Comparison of ENCODE assay signal across 1 fruit fly cellular context in genomic region chr3L:11278448-11279320, dm6.
TF ChIP-seq lines count a peak whose summit lies in the region.

No protein-coding gene starts in this region.

TF ChIP-seq in whole organism, embryonic, 481 proteins besides CTCF, POLR2A, EP300 and RAD21 (continued from another document and continues in another):
- TF ChIP-seq CG5953 (GFP tag; IDR thresholded peaks at IDR 0.05; lab: Robert Waterston, UW) (peak; percentile 50; the same call in 1 of the 2 replicates), MBD-R2 (GFP tag; IDR thresholded peaks at IDR 0.05; lab: Robert Waterston, UW) (no peak; the same call in 1 of the 2 replicates), Elba2 (GFP tag; optimal IDR thresholded peaks at IDR 0.05; lab: Kevin White, UChicago) (no peak), TFAM (GFP tag; optimal IDR thresholded peaks at IDR 0.05; lab: Kevin White, UChicago) (no peak), CG4820 (GFP tag; optimal IDR thresholded peaks at IDR 0.05; lab: Kevin White, UChicago) (no peak), CG9817 (tag; optimal IDR thresholded peaks at IDR 0.05; lab: Kevin White, UChicago) (no peak), grau (tag; optimal IDR thresholded peaks at IDR 0.05; lab: Kevin White, UChicago) (peak; percentile 55), Hand (GFP tag; optimal IDR thresholded peaks at IDR 0.05; lab: Kevin White, UChicago) (peak; percentile 27), ap (GFP tag; IDR thresholded peaks at IDR 0.05; lab: Robert Waterston, UW) (no peak), gfzf (GFP tag; optimal IDR thresholded peaks at IDR 0.05; lab: Kevin White, UChicago) (no peak), Fer1 (GFP tag; optimal IDR thresholded peaks at IDR 0.05; lab: Kevin White, UChicago) (no peak), bowl (GFP tag; IDR thresholded peaks at IDR 0.05; lab: Robert Waterston, UW) (0 out of 2 replicates have a peak, but pooled peaks have one; percentile 19), zf30C (GFP tag; optimal IDR thresholded peaks at IDR 0.05; lab: Kevin White, UChicago) (no peak), Opbp (GFP tag; IDR thresholded peaks at IDR 0.05; lab: Robert Waterston, UW; ENCODE audit: partially characterized antibody) (no peak), CG15479 (GFP tag; optimal IDR thresholded peaks at IDR 0.05; lab: Kevin White, UChicago) (no peak), CG8089 (GFP tag; optimal IDR thresholded peaks at IDR 0.05; lab: Kevin White, UChicago) (no peak), NfI (GFP tag; optimal IDR thresholded peaks at IDR 0.05; lab: Kevin White, UChicago) (no peak), CG42726 (GFP tag; IDR thresholded peaks at IDR 0.05; lab: Robert Waterston, UW; ENCODE audit: partially characterized antibody) (no peak), Hr39 (optimal IDR thresholded peaks at IDR 0.05; lab: Kevin White, UChicago) (no peak), CG7987 (GFP tag; optimal IDR thresholded peaks at IDR 0.05; lab: Kevin White, UChicago) (no peak), CG12769 (tag; optimal IDR thresholded peaks at IDR 0.05; lab: Kevin White, UChicago) (peak; percentile 5), Usf (GFP tag; optimal IDR thresholded peaks at IDR 0.05; lab: Kevin White, UChicago) (no peak), Xbp1 (GFP tag; optimal IDR thresholded peaks at IDR 0.05; lab: Kevin White, UChicago) (peak; percentile 29), HLH4C (GFP tag; IDR thresholded peaks at IDR 0.05; lab: Robert Waterston, UW; ENCODE audit: partially characterized antibody) (no peak), CG3065 (GFP tag; optimal IDR thresholded peaks at IDR 0.05; lab: Kevin White, UChicago) (peak; percentile 15), CG6254 (GFP tag; optimal IDR thresholded peaks at IDR 0.05; lab: Kevin White, UChicago) (no peak), CG9876 (GFP tag; optimal IDR thresholded peaks at IDR 0.05; lab: Kevin White, UChicago) (no peak), Dp (GFP tag; optimal IDR thresholded peaks at IDR 0.05; lab: Kevin White, UChicago) (no peak), CG18599 (GFP tag; optimal IDR thresholded peaks at IDR 0.05; lab: Kevin White, UChicago) (no peak), otp (GFP tag; IDR thresholded peaks at IDR 0.05; lab: Robert Waterston, UW) (peak; percentile 81), Max (GFP tag; optimal IDR thresholded peaks at IDR 0.05; lab: Kevin White, UChicago) (no peak), lola (GFP tag; optimal IDR thresholded peaks at IDR 0.05; lab: Kevin White, UChicago) (peak in 1 of 3 experiments; percentile 14), D19B (GFP tag; optimal IDR thresholded peaks at IDR 0.05; lab: Kevin White, UChicago) (no peak), CG11085 (GFP tag; IDR thresholded peaks at IDR 0.05; lab: Robert Waterston, UW) (no peak), tx (GFP tag; optimal IDR thresholded peaks at IDR 0.05; lab: Kevin White, UChicago) (no peak), CG31441 (GFP tag; IDR thresholded peaks at IDR 0.05; lab: Robert Waterston, UW) (0 out of 2 replicates have a peak, but pooled peaks have one; percentile 15), CG4404 (GFP tag; IDR thresholded peaks at IDR 0.05; lab: Robert Waterston, UW) (no peak), MTF-1 (GFP tag; optimal IDR thresholded peaks at IDR 0.05; lab: Kevin White, UChicago; ENCODE audit: borderline replicate concordance) (no peak), CG16815 (GFP tag; optimal IDR thresholded peaks at IDR 0.05; lab: Kevin White, UChicago) (peak; percentile 29), CG2129 (GFP tag; IDR thresholded peaks at IDR 0.05; lab: Robert Waterston, UW; ENCODE audit: partially characterized antibody) (no peak), CkIIα-i1 (GFP tag; IDR thresholded peaks at IDR 0.05; lab: Robert Waterston, UW) (no peak), Gsc (GFP tag; IDR thresholded peaks at IDR 0.05; lab: Robert Waterston, UW) (no peak), CG17361 (GFP tag; IDR thresholded peaks at IDR 0.05; lab: Robert Waterston, UW) (0 out of 3 replicates have a peak, but pooled peaks have one; percentile 12), CG6683 (GFP tag; optimal IDR thresholded peaks at IDR 0.05; lab: Kevin White, UChicago) (no peak), CG10274 (GFP tag; optimal IDR thresholded peaks at IDR 0.05; lab: Kevin White, UChicago) (no peak), stc (GFP tag; IDR thresholded peaks at IDR 0.05; lab: Robert Waterston, UW) (no peak), CG31224 (GFP tag; IDR thresholded peaks at IDR 0.05; lab: Robert Waterston, UW) (no peak), Side (GFP tag; optimal IDR thresholded peaks at IDR 0.05; lab: Kevin White, UChicago) (no peak), CG32532 (GFP tag; IDR thresholded peaks at IDR 0.05; lab: Robert Waterston, UW) (no peak), CG13624 (GFP tag; optimal IDR thresholded peaks at IDR 0.05; lab: Kevin White, UChicago) (no peak), kah (GFP tag; optimal IDR thresholded peaks at IDR 0.05; lab: Kevin White, UChicago) (no peak), CG33557 (GFP tag; optimal IDR thresholded peaks at IDR 0.05; lab: Kevin White, UChicago) (no peak), CG17385 (GFP tag; optimal IDR thresholded peaks at IDR 0.05; lab: Kevin White, UChicago) (peak; percentile 0), CG12236 (GFP tag; optimal IDR thresholded peaks at IDR 0.05; lab: Kevin White, UChicago) (no peak), crp (GFP tag; optimal IDR thresholded peaks at IDR 0.05; lab: Kevin White, UChicago) (no peak), oc (tag; optimal IDR thresholded peaks at IDR 0.05; lab: Kevin White, UChicago) (no peak), Doc3 (GFP tag; IDR thresholded peaks at IDR 0.05; lab: Robert Waterston, UW; ENCODE audit: partially characterized antibody) (no peak), repo (GFP tag; optimal IDR thresholded peaks at IDR 0.05; lab: Kevin White, UChicago) (no peak), onecut (GFP tag; IDR thresholded peaks at IDR 0.05; lab: Robert Waterston, UW) (no peak), MESR4 (GFP tag; optimal IDR thresholded peaks at IDR 0.05; lab: Kevin White, UChicago) (no peak), CG8478 (optimal IDR thresholded peaks at IDR 0.05; lab: Kevin White, UChicago) (no peak), nerfin-1 (tag; optimal IDR thresholded peaks at IDR 0.05; lab: Kevin White, UChicago) (no peak), CG12942 (GFP tag; optimal IDR thresholded peaks at IDR 0.05; lab: Kevin White, UChicago) (peak; percentile 1), zfh2 (GFP tag; optimal IDR thresholded peaks at IDR 0.05; lab: Kevin White, UChicago) (no peak), H15 (GFP tag; IDR thresholded peaks at IDR 0.05; lab: Robert Waterston, UW) (no peak), Sox102F (GFP tag; optimal IDR thresholded peaks at IDR 0.05; lab: Kevin White, UChicago) (peak; percentile 52), lab (GFP tag; optimal IDR thresholded peaks at IDR 0.05; lab: Kevin White, UChicago) (peak; percentile 12), CG7839 (tag; optimal IDR thresholded peaks at IDR 0.05; lab: Kevin White, UChicago) (peak; percentile 21), CG4854 (GFP tag; optimal IDR thresholded peaks at IDR 0.05; lab: Kevin White, UChicago) (no peak), danr (GFP tag; IDR thresholded peaks at IDR 0.05; lab: Robert Waterston, UW) (no peak), CG15011 (GFP tag; optimal IDR thresholded peaks at IDR 0.05; lab: Kevin White, UChicago) (peak; percentile 3), z (GFP tag; IDR thresholded peaks at IDR 0.05; lab: Robert Waterston, UW) (no peak), CG11093 (GFP tag; IDR thresholded peaks at IDR 0.05; lab: Robert Waterston, UW) (no peak), GATAe (GFP tag; conservative IDR thresholded peaks at IDR 0.05; lab: Robert Waterston, UW) (no peak), Mes4 (GFP tag; optimal IDR thresholded peaks at IDR 0.05; lab: Kevin White, UChicago) (no peak), CG17186 (GFP tag; optimal IDR thresholded peaks at IDR 0.05; lab: Kevin White, UChicago) (no peak), CG10321 (GFP tag; IDR thresholded peaks at IDR 0.05; lab: Robert Waterston, UW) (0 out of 2 replicates have a peak, but pooled peaks have one; percentile 21), chif (GFP tag; optimal IDR thresholded peaks at IDR 0.05; lab: Kevin White, UChicago) (no peak), h (optimal IDR thresholded peaks at IDR 0.05; lab: Kevin White, UChicago) (no peak), CG15514 (GFP tag; optimal IDR thresholded peaks at IDR 0.05; lab: Kevin White, UChicago) (peak; percentile 16), croc (GFP tag; conservative IDR thresholded peaks at IDR 0.05; lab: Robert Waterston, UW) (no peak), CG10431 (GFP tag; optimal IDR thresholded peaks at IDR 0.05; lab: Kevin White, UChicago) (no peak), br (optimal IDR thresholded peaks at IDR 0.05; lab: Kevin White, UChicago) (no peak), Meics (GFP tag; optimal IDR thresholded peaks at IDR 0.05; lab: Kevin White, UChicago) (peak; percentile 34), CG12155 (GFP tag; optimal IDR thresholded peaks at IDR 0.05; lab: Kevin White, UChicago) (peak; percentile 32), crc (GFP tag; optimal IDR thresholded peaks at IDR 0.05; lab: Kevin White, UChicago) (no peak), CG8944 (GFP tag; optimal IDR thresholded peaks at IDR 0.05; lab: Kevin White, UChicago) (no peak), Poxn (GFP tag; IDR thresholded peaks at IDR 0.05; lab: Robert Waterston, UW) (no peak), ro (GFP tag; IDR thresholded peaks at IDR 0.05; lab: Robert Waterston, UW) (no peak), Hsf (GFP tag; optimal IDR thresholded peaks at IDR 0.05; lab: Kevin White, UChicago) (peak; percentile 27), esg (GFP tag; conservative IDR thresholded peaks at IDR 0.05; lab: Robert Waterston, UW) (peak; percentile 39; the same call in 1 of the 2 replicates), ttk (GFP tag; IDR thresholded peaks at IDR 0.05; lab: Robert Waterston, UW) (no peak), CG12299 (tag; optimal IDR thresholded peaks at IDR 0.05; lab: Kevin White, UChicago) (no peak), yki (optimal IDR thresholded peaks at IDR 0.05; lab: Kevin White, UChicago) (no peak), CoRest (tag; optimal IDR thresholded peaks at IDR 0.05; lab: Kevin White, UChicago) (peak; percentile 67), B-H2 (GFP tag; optimal IDR thresholded peaks at IDR 0.05; lab: Kevin White, UChicago) (no peak), CG31388 (GFP tag; optimal IDR thresholded peaks at IDR 0.05; lab: Kevin White, UChicago) (no peak), CG43689 (GFP tag; IDR thresholded peaks at IDR 0.05; lab: Robert Waterston, UW) (no peak), dysf (GFP tag; IDR thresholded peaks at IDR 0.05; lab: Robert Waterston, UW) (peak; percentile 14; the same call in 1 of the 3 replicates), CG13424 (tag; optimal IDR thresholded peaks at IDR 0.05; lab: Kevin White, UChicago) (peak; percentile 39), CG32772 (GFP tag; IDR thresholded peaks at IDR 0.05; lab: Robert Waterston, UW) (no peak), wek (GFP tag; optimal IDR thresholded peaks at IDR 0.05; lab: Kevin White, UChicago) (no peak), seq (GFP tag; IDR thresholded peaks at IDR 0.05; lab: Robert Waterston, UW) (peak; percentile 38; the same call in 1 of the 2 replicates), CG2120 (GFP tag; optimal IDR thresholded peaks at IDR 0.05; lab: Kevin White, UChicago) (peak; percentile 34), ems (GFP tag; optimal IDR thresholded peaks at IDR 0.05; lab: Kevin White, UChicago) (no peak), HmgD (GFP tag; optimal IDR thresholded peaks at IDR 0.05; lab: Kevin White, UChicago) (no peak), sr (GFP tag; IDR thresholded peaks at IDR 0.05; lab: Robert Waterston, UW) (peak; percentile 90; the same call in 2 of the 3 replicates), CG30020 (tag; optimal IDR thresholded peaks at IDR 0.05; lab: Kevin White, UChicago) (no peak), sna (GFP tag; IDR thresholded peaks at IDR 0.05; lab: Robert Waterston, UW; ENCODE audit: partially characterized antibody) (no peak), fd3F (GFP tag; optimal IDR thresholded peaks at IDR 0.05; lab: Kevin White, UChicago) (peak; percentile 13), CG9215 (GFP tag; IDR thresholded peaks at IDR 0.05; lab: Robert Waterston, UW) (0 out of 2 replicates have a peak, but pooled peaks have one; percentile 7), CG12391 (tag; optimal IDR thresholded peaks at IDR 0.05; lab: Kevin White, UChicago) (peak; percentile 45), Dbx (GFP tag; IDR thresholded peaks at IDR 0.05; lab: Robert Waterston, UW) (peak; percentile 30; the same call in 1 of the 3 replicates), Jarid2 (GFP tag; optimal IDR thresholded peaks at IDR 0.05; lab: Kevin White, UChicago) (no peak), Six4 (GFP tag; optimal IDR thresholded peaks at IDR 0.05; lab: Kevin White, UChicago) (no peak), Nf-YC (tag; optimal IDR thresholded peaks at IDR 0.05; lab: Kevin White, UChicago) (no peak), CG2889 (GFP tag; IDR thresholded peaks at IDR 0.05; lab: Robert Waterston, UW) (peak; percentile 38; the same call in 1 of the 3 replicates), p53 (GFP tag; optimal IDR thresholded peaks at IDR 0.05; lab: Kevin White, UChicago) (no peak), row (GFP tag; IDR thresholded peaks at IDR 0.05; lab: Robert Waterston, UW) (peak; percentile 70), CG12071 (GFP tag; optimal IDR thresholded peaks at IDR 0.05; lab: Kevin White, UChicago) (no peak), amos (GFP tag; IDR thresholded peaks at IDR 0.05; lab: Robert Waterston, UW; ENCODE audit: partially characterized antibody) (no peak), org-1 (GFP tag; optimal IDR thresholded peaks at IDR 0.05; lab: Kevin White, UChicago) (no peak), CG11695 (GFP tag; IDR thresholded peaks at IDR 0.05; lab: Robert Waterston, UW) (no peak), az2 (GFP tag; optimal IDR thresholded peaks at IDR 0.05; lab: Kevin White, UChicago) (peak; percentile 30), gsb-n (tag; optimal IDR thresholded peaks at IDR 0.05; lab: Kevin White, UChicago) (no peak), CG1024 (GFP tag; IDR thresholded peaks at IDR 0.05; lab: Robert Waterston, UW) (no peak), CG11696 (GFP tag; IDR thresholded peaks at IDR 0.05; lab: Robert Waterston, UW) (no peak), Hr3 (GFP tag; optimal IDR thresholded peaks at IDR 0.05; lab: Kevin White, UChicago) (peak; percentile 52), Fer3 (tag; optimal IDR thresholded peaks at IDR 0.05; lab: Kevin White, UChicago) (no peak), CG5245 (GFP tag; optimal IDR thresholded peaks at IDR 0.05; lab: Kevin White, UChicago) (no peak), CG6791 (GFP tag; IDR thresholded peaks at IDR 0.05; lab: Robert Waterston, UW; ENCODE audit: partially characterized antibody) (no peak), CG1792 (GFP tag; optimal IDR thresholded peaks at IDR 0.05; lab: Kevin White, UChicago) (no peak), disco-r (GFP tag; optimal IDR thresholded peaks at IDR 0.05; lab: Kevin White, UChicago) (no peak), slp2 (GFP tag; optimal IDR thresholded peaks at IDR 0.05; lab: Kevin White, UChicago) (no peak), Hmr (GFP tag; optimal IDR thresholded peaks at IDR 0.05; lab: Kevin White, UChicago) (no peak)
